Fruit fly (Drosophila melanogaster): ENCODE measurements around the gene AkhR.

Gene AkhR

dm6 chr2L:6701409-6702199 is 14.4 kb downstream of the AkhR start (continued):
- TF ChIP-seq CG10979 (tag; optimal IDR thresholded peaks at IDR 0.05) (peak; percentile 30), CG15011 (GFP tag; optimal IDR thresholded peaks at IDR 0.05) (no peak), Med (GFP tag) (peak; percentile 26), CG18011 (GFP tag; optimal IDR thresholded peaks at IDR 0.05) (no peak), bowl (GFP tag; IDR thresholded peaks at IDR 0.05) (no peak), CG2116 (GFP tag; optimal IDR thresholded peaks at IDR 0.05) (no peak), HLH3B (GFP tag; IDR thresholded peaks at IDR 0.05) (no peak), Side (GFP tag; optimal IDR thresholded peaks at IDR 0.05) (no peak), shn (GFP tag; optimal IDR thresholded peaks at IDR 0.05) (no peak), zf30C (GFP tag; optimal IDR thresholded peaks at IDR 0.05) (peak; percentile 0), CG8388 (GFP tag; optimal IDR thresholded peaks at IDR 0.05) (peak; percentile 5), CoRest (tag; optimal IDR thresholded peaks at IDR 0.05) (no peak), Abd-B (GFP tag; optimal IDR thresholded peaks at IDR 0.05) (no peak), CG6813 (GFP tag; optimal IDR thresholded peaks at IDR 0.05) (no peak), Blimp-1 (GFP tag; optimal IDR thresholded peaks at IDR 0.05) (peak; percentile 48), CG17359 (tag; optimal IDR thresholded peaks at IDR 0.05) (peak; percentile 31), CkIIα-i1 (GFP tag; IDR thresholded peaks at IDR 0.05) (no peak), gcm2 (GFP tag; optimal IDR thresholded peaks at IDR 0.05) (no peak), CG10147 (GFP tag; optimal IDR thresholded peaks at IDR 0.05) (no peak), CG7987 (GFP tag; optimal IDR thresholded peaks at IDR 0.05) (no peak), CG18262 (tag; optimal IDR thresholded peaks at IDR 0.05) (peak; percentile 13), br (optimal IDR thresholded peaks at IDR 0.05) (no peak), CG30020 (tag; optimal IDR thresholded peaks at IDR 0.05) (no peak), Lim3 (GFP tag; IDR thresholded peaks at IDR 0.05) (no peak), CG2120 (GFP tag; optimal IDR thresholded peaks at IDR 0.05) (no peak), Ravus (GFP tag; IDR thresholded peaks at IDR 0.05) (no peak), Rx (GFP tag; IDR thresholded peaks at IDR 0.05) (0 out of 2 replicates have a peak, but pooled peaks have one; percentile 14), CG3995 (GFP tag; optimal IDR thresholded peaks at IDR 0.05) (no peak), Mes4 (GFP tag; optimal IDR thresholded peaks at IDR 0.05) (no peak), CG2129 (GFP tag; IDR thresholded peaks at IDR 0.05; ENCODE audit: partially characterized antibody) (no peak), CG2889 (GFP tag; IDR thresholded peaks at IDR 0.05) (no peak), CG18476 (GFP tag; optimal IDR thresholded peaks at IDR 0.05) (no peak), Fer1 (GFP tag; optimal IDR thresholded peaks at IDR 0.05) (no peak), stc (GFP tag; IDR thresholded peaks at IDR 0.05) (no peak)

dm6 chr2L:6700742-6701141 is 15.2 kb downstream of the AkhR start:
- TF ChIP-seq Lim3 (GFP tag; IDR thresholded peaks at IDR 0.05), result no peak
- TF ChIP-seq CG17328 (GFP tag; IDR thresholded peaks at IDR 0.05), result 0 out of 2 replicates have a peak, but pooled peaks have one; percentile 27
- TF ChIP-seq eve (GFP tag; optimal IDR thresholded peaks at IDR 0.05), result peak in 1 of 2 experiments; percentile 38
- no peak for TF ChIP-seq CG31388 (GFP tag; optimal IDR thresholded peaks at IDR 0.05)
- TF ChIP-seq CG8478 (optimal IDR thresholded peaks at IDR 0.05), result no peak
- TF ChIP-seq CrebB (tag; optimal IDR thresholded peaks at IDR 0.05), result peak; percentile 24
- TF ChIP-seq unc-4 (GFP tag; IDR thresholded peaks at IDR 0.05; ENCODE audit: partially characterized antibody), result no peak
- no peak for TF ChIP-seq CG17186 (GFP tag; optimal IDR thresholded peaks at IDR 0.05)
- TF ChIP-seq CG5245 (GFP tag; optimal IDR thresholded peaks at IDR 0.05), result no peak
- TF ChIP-seq CG1603 (tag; optimal IDR thresholded peaks at IDR 0.05), result peak; percentile 70
- TF ChIP-seq Jarid2 (GFP tag; optimal IDR thresholded peaks at IDR 0.05), result no peak
- no peak for TF ChIP-seq HHEX (GFP tag; optimal IDR thresholded peaks at IDR 0.05)
- TF ChIP-seq CG1792 (GFP tag; optimal IDR thresholded peaks at IDR 0.05), result peak; percentile 44
- no peak for TF ChIP-seq caup (GFP tag; optimal IDR thresholded peaks at IDR 0.05; ENCODE audit: severe bottlenecking)
- no peak for TF ChIP-seq Bteb2 (GFP tag; optimal IDR thresholded peaks at IDR 0.05)
- TF ChIP-seq salm (tag; optimal IDR thresholded peaks at IDR 0.05), result no peak
- TF ChIP-seq CG4424 (GFP tag; optimal IDR thresholded peaks at IDR 0.05), result no peak
- peak; percentile 33 for TF ChIP-seq CG2678 (tag; optimal IDR thresholded peaks at IDR 0.05)
- no peak for TF ChIP-seq CG9797 (GFP tag; optimal IDR thresholded peaks at IDR 0.05)

Data from whole organism, embryonic.